Worm (Caenorhabditis elegans) whole organism, L3 larva: ENCODE measurements around the gene F54H12.7.

ENCODE experiments used
- ama-1 ChIP-seq: fragments of 150-350 bp; optimal IDR thresholded peaks from 2 replicates; lab custom pipeline; 2018
- ceh-16 ChIP-seq: sonication (generic microtip); optimal IDR thresholded peaks from 2 replicates; lab custom pipeline; 2017; ENCODE audit warnings: missing biosample characterization, missing genetic modification characterization
- ceh-28 ChIP-seq: fragments of 150-350 bp; optimal IDR thresholded peaks from 2 replicates; lab custom pipeline; 2014; ENCODE audit warnings: missing biosample characterization, missing genetic modification reagents, missing genetic modification characterization
- ceh-9 ChIP-seq: sonication (generic microtip); optimal IDR thresholded peaks from 2 replicates; lab custom pipeline; 2018; ENCODE audit warnings: missing biosample characterization, missing genetic modification characterization
- egl-27 ChIP-seq: sonication (generic microtip); optimal IDR thresholded peaks from 4 replicates; lab custom pipeline; 2017; ENCODE audit warnings: missing biosample characterization, missing genetic modification reagents, missing genetic modification characterization
- egl-5 ChIP-seq: fragments of 150-350 bp; optimal IDR thresholded peaks from 2 replicates; lab custom pipeline; 2017; ENCODE audit warnings: missing biosample characterization, missing genetic modification reagents, missing genetic modification characterization, inconsistent platforms
- elt-1 ChIP-seq: fragments of 150-350 bp; optimal IDR thresholded peaks from 2 replicates; lab custom pipeline; 2014; ENCODE audit warnings: missing biosample characterization, missing genetic modification characterization
- elt-2 ChIP-seq: sonication (generic microtip); optimal IDR thresholded peaks from 2 replicates; lab custom pipeline; 2016; ENCODE audit warnings: missing genetic modification reagents, mild to moderate bottlenecking, missing genetic modification characterization, missing compliant biosample characterization
- eor-1 ChIP-seq, 2 experiments: fragments of 150-350 bp; optimal IDR thresholded peaks; 2 replicates each; lab custom pipeline; 2014 to 2018; ENCODE audit warnings: missing biosample characterization in 2 of 2, missing genetic modification characterization in 2 of 2
- fkh-10 ChIP-seq: sonication (generic microtip); optimal IDR thresholded peaks from 2 replicates; lab custom pipeline; 2017; ENCODE audit warnings: missing biosample characterization, missing genetic modification reagents, missing genetic modification characterization
- fos-1 ChIP-seq: fragments of 150-350 bp; optimal IDR thresholded peaks from 2 replicates; lab custom pipeline; 2014; ENCODE audit warnings: missing biosample characterization, missing genetic modification characterization
- hmg-11 ChIP-seq: sonication (generic microtip); optimal IDR thresholded peaks from 2 replicates; lab custom pipeline; 2016; ENCODE audit warnings: missing genetic modification characterization, missing compliant biosample characterization
- jun-1 ChIP-seq: fragments of 150-350 bp; optimal IDR thresholded peaks from 2 replicates; lab custom pipeline; 2014; ENCODE audit warnings: missing biosample characterization, missing genetic modification reagents, missing genetic modification characterization
- lin-15B ChIP-seq: fragments of 150-350 bp; optimal IDR thresholded peaks from 2 replicates; lab custom pipeline; 2014; ENCODE audit warnings: missing biosample characterization, missing genetic modification characterization
- lin-39 ChIP-seq: fragments of 150-350 bp; optimal IDR thresholded peaks from 2 replicates; lab custom pipeline; 2018; ENCODE audit warnings: missing biosample characterization, missing genetic modification reagents, missing genetic modification characterization
- lsy-12 ChIP-seq: sonication (generic microtip); optimal IDR thresholded peaks from 2 replicates; lab custom pipeline; 2016; ENCODE audit warnings: mild to moderate bottlenecking, missing genetic modification characterization, missing compliant biosample characterization
- mdl-1 ChIP-seq: fragments of 150-350 bp; optimal IDR thresholded peaks from 2 replicates; lab custom pipeline; 2014; ENCODE audit warnings: missing biosample characterization, missing genetic modification characterization
- mml-1 ChIP-seq: fragments of 150-350 bp; sonication (generic microtip); optimal IDR thresholded peaks from 3 replicates; lab custom pipeline; 2014; ENCODE audit warnings: missing biosample characterization, missing genetic modification characterization
- nfya-1 ChIP-seq: sonication (generic microtip); optimal IDR thresholded peaks from 2 replicates; lab custom pipeline; 2017; ENCODE audit warnings: missing genetic modification characterization, mild to moderate bottlenecking, missing compliant biosample characterization, antibody characterized with exemption, moderate library complexity; ENCODE audit not compliant: insufficient read depth
- nhr-11 ChIP-seq: fragments of 150-350 bp; optimal IDR thresholded peaks from 2 replicates; lab custom pipeline; 2014; ENCODE audit warnings: missing biosample characterization, missing genetic modification characterization
- nhr-23 ChIP-seq: fragments of 150-350 bp; optimal IDR thresholded peaks from 2 replicates; lab custom pipeline; 2014; ENCODE audit warnings: missing biosample characterization, missing genetic modification reagents, missing genetic modification characterization
- nhr-25 ChIP-seq: sonication (generic microtip); optimal IDR thresholded peaks from 2 replicates; lab custom pipeline; 2017; ENCODE audit warnings: missing biosample characterization, missing genetic modification characterization
- nhr-43 ChIP-seq: sonication (generic microtip); optimal IDR thresholded peaks from 2 replicates; lab custom pipeline; 2016; ENCODE audit warnings: mild to moderate bottlenecking, missing genetic modification characterization, missing compliant biosample characterization; ENCODE audit not compliant: poor library complexity, severe bottlenecking
- nhr-67 ChIP-seq: fragments of 150-350 bp; optimal IDR thresholded peaks from 2 replicates; lab custom pipeline; 2014; ENCODE audit warnings: missing biosample characterization, missing genetic modification characterization
- nhr-76 ChIP-seq: fragments of 150-350 bp; sonication (generic microtip); optimal IDR thresholded peaks from 5 replicates; lab custom pipeline; 2014; ENCODE audit warnings: missing biosample characterization, missing genetic modification characterization
- nhr-77 ChIP-seq: fragments of 150-350 bp; optimal IDR thresholded peaks from 2 replicates; lab custom pipeline; 2014; ENCODE audit warnings: missing biosample characterization, missing genetic modification characterization
- pha-4 ChIP-seq: fragments of 150-350 bp; optimal IDR thresholded peaks from 2 replicates; lab custom pipeline; 2014; ENCODE audit warnings: missing biosample characterization, missing genetic modification reagents, missing genetic modification characterization
- pqm-1 ChIP-seq: fragments of 150-350 bp; optimal IDR thresholded peaks from 2 replicates; lab custom pipeline; 2017; ENCODE audit warnings: missing biosample characterization, missing genetic modification characterization, inconsistent platforms
- skn-1 ChIP-seq: fragments of 150-350 bp; optimal IDR thresholded peaks from 2 replicates; lab custom pipeline; 2014; ENCODE audit warnings: missing biosample characterization, missing genetic modification characterization
- snpc-4 ChIP-seq: fragments of 150-350 bp; optimal IDR thresholded peaks from 2 replicates; lab custom pipeline; 2014; ENCODE audit warnings: missing biosample characterization, missing genetic modification characterization
- unc-39 ChIP-seq: sonication (generic microtip); optimal IDR thresholded peaks from 4 replicates; lab custom pipeline; 2017; ENCODE audit warnings: missing biosample characterization, missing genetic modification characterization
- unc-62 ChIP-seq: fragments of 150-350 bp; sonication (generic microtip); optimal IDR thresholded peaks from 4 replicates; lab custom pipeline; 2014; ENCODE audit warnings: missing biosample characterization, missing genetic modification reagents, missing genetic modification characterization
- zag-1 ChIP-seq: fragments of 150-350 bp; optimal IDR thresholded peaks from 2 replicates; lab custom pipeline; 2014; ENCODE audit warnings: missing biosample characterization, missing genetic modification characterization
- ztf-11 ChIP-seq: fragments of 150-350 bp; optimal IDR thresholded peaks from 2 replicates; lab custom pipeline; 2014; ENCODE audit warnings: missing biosample characterization, missing genetic modification characterization

Gene F54H12.7

DNA sequence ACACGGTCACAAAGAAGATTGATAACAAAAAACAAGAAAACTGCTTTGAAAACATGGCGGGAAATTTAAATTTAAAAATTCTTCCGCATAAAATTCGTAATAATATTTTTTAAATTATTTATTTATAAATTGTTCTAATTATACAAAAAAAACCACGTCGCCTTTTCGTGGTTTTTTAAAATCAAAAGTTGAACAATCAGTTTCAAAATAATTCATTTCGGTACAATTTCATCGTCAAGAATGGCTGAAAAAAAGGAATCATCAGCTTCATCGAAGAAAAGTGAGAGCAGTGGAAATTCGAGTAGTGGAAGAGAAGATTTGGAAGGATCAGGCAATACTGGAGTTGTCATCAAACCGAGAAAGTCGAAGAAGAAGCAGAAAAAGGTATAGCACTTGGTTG lies at the start of gene F54H12.7, which contains the start of gene F54H12.8:
TSS of gene F54H12.7 (plus strand) at position 229 of the 400 bp plus-strand sequence.
TSS of gene F54H12.8 (minus strand) at position 101 of the 400 bp plus-strand sequence.
- TF ChIP-seq mml-1 (tag; lab: Kevin White, UChicago) (no peak), jun-1 (no peak), elt-2 (tag; lab: Kevin White, UChicago) (no peak), ceh-16 (tag; lab: Kevin White, UChicago) (no peak), nhr-23 (no peak), zag-1 (no peak), nfya-1 (tag; lab: Kevin White, UChicago) (no peak), fkh-10 (GFP tag; lab: Kevin White, UChicago) (no peak)

ce11 chrIII:7919823-7920222 lies 49.3 kb upstream of the F54H12.7 start, which contains the start of gene C29E4.14:
TSS of gene C29E4.14 (plus strand) at chrIII:7920123.
- TF ChIP-seq pha-4 (tag; lab: Kevin White, UChicago) (no peak), zag-1 (no peak), skn-1 (tag; lab: Kevin White, UChicago) (no peak), nfya-1 (tag; lab: Kevin White, UChicago) (no peak), unc-62 (GFP tag; lab: Kevin White, UChicago) (no peak), ceh-16 (tag; lab: Kevin White, UChicago) (no peak), nhr-43 (tag; lab: Kevin White, UChicago) (no peak), mml-1 (tag; lab: Kevin White, UChicago) (no peak), lin-15B (tag; lab: Kevin White, UChicago) (no peak), elt-2 (tag; lab: Kevin White, UChicago) (no peak)

DNA sequence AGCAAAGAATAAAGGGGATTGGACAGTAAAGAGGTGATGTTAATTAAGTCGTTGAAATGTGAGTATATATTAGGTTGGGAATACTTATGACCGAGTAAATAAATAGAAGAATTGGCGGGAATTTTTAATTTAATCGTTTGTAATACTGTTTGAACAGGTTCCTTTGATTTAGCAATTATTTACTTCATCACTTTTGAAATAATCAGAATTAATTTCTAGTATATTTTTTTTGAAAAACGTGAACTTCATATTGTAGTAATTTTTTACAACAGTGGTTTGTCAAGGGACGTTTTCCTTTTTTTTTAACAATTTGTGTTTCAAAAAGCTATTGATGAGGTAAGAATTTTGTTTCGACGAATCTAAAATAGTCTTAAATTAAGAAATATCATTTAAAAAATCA lies 46.9 kb upstream of the F54H12.7 start, which contains the start of gene C29E4.17:
TSS of gene C29E4.17 (plus strand) at position 301 of the 400 bp plus-strand sequence.
- no peak for TF ChIP-seq nhr-67 (tag; lab: Kevin White, UChicago)
- no peak for TF ChIP-seq ama-1
- no peak for TF ChIP-seq lin-39
- TF ChIP-seq egl-5 (tag; lab: Kevin White, UChicago): no peak
- no peak for TF ChIP-seq nhr-25 (tag; lab: Kevin White, UChicago)
- TF ChIP-seq fos-1: no peak
- TF ChIP-seq nhr-23: no peak
- no peak for TF ChIP-seq ztf-11 (tag; lab: Kevin White, UChicago)
- no peak for TF ChIP-seq nfya-1 (tag; lab: Kevin White, UChicago)
- no peak for TF ChIP-seq pqm-1 (tag; lab: Kevin White, UChicago)

- no peak for TF ChIP-seq nhr-77 (tag; lab: Kevin White, UChicago)
- TF ChIP-seq ama-1: no peak
- no peak for TF ChIP-seq hmg-11
- no peak for TF ChIP-seq nhr-11 (tag; lab: Kevin White, UChicago)
- TF ChIP-seq nhr-25 (tag; lab: Kevin White, UChicago): no peak
- TF ChIP-seq egl-27 (tag; lab: Kevin White, UChicago): no peak
- no peak for TF ChIP-seq pha-4 (tag; lab: Kevin White, UChicago)
- TF ChIP-seq ceh-9 (tag; lab: Kevin White, UChicago): no peak
- TF ChIP-seq mdl-1: no peak
- TF ChIP-seq unc-39: no peak
- TF ChIP-seq jun-1: no peak
- no peak for TF ChIP-seq eor-1 (tag; optimal IDR thresholded peaks at IDR 0.05; lab: Kevin White, UChicago)
- TF ChIP-seq elt-2 (tag; lab: Kevin White, UChicago): no peak
Observed at ce11 chrIII:7924821-7925220, 44.3 kb upstream of the F54H12.7 start, which contains the start of gene tag-250. TSS of gene tag-250 (minus strand) at chrIII:7924921.

DNA sequence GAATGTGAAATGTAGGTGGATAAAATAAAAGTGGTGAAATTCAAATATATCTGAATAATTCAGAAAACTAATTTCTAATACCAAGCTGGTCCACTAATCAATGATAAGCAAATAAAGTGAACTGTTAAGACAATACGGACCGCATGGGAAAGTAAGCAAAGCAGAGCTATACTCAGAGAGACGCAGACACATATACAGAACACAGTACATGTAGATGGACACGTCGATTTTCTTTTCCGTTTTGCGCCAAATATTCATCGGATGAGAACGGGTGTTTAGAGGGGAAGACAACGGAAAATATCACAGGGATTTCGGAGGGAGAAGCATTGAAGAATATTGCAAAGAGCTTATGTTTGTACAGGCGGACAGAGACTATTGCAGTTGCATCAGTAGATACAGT lies 43.2 kb upstream of the F54H12.7 start:
- TF ChIP-seq nhr-11 (tag; lab: Kevin White, UChicago) (no peak), snpc-4 (tag; lab: Kevin White, UChicago) (peak; percentile 3), pha-4 (tag; lab: Kevin White, UChicago) (peak; percentile 48)

DNA sequence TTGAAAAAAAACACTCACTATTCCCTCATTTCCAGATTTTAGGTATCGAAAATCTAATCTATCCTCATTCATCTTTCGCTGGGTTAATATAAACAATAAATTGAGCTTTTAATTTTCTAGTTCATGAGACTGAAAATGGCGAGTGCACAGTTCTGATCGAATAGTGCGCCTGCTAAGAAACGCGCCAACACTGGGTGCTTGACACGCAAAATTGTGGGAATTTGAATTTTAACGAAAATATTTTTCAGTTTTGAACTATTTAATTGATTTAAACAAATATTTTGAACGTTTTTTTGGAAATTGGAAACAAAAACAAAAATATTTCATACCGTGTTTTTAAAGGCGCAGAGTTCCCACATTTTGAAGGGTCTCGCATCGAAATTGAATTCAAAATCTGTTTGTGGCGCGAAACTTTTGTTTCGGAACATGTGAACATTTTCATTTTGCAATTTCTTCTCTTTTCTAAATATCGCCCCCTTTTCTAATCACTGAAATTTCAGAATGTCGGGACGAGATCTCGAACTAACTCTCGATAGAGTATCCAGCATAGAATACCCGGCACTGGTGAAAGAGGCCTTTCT lies 40.5 kb upstream of the F54H12.7 start, which contains the start of the genes C29E4.13 and npp-15:
TSS of gene C29E4.13 (minus strand) at position 169 of the 581 bp plus-strand sequence.
TSS of gene npp-15 (plus strand) at position 495 of the 581 bp plus-strand sequence.
- TF ChIP-seq ceh-28 (tag; lab: Kevin White, UChicago) (no peak), nhr-23 (peak; percentile 13), nhr-25 (tag; lab: Kevin White, UChicago) (peak; percentile 8), elt-2 (tag; lab: Kevin White, UChicago) (peak; percentile 19), pha-4 (tag; lab: Kevin White, UChicago) (peak; percentile 71), nfya-1 (tag; lab: Kevin White, UChicago) (no peak), lin-15B (tag; lab: Kevin White, UChicago) (peak; percentile 61), unc-62 (GFP tag; lab: Kevin White, UChicago) (no peak), nhr-76 (tag; lab: Kevin White, UChicago) (no peak), snpc-4 (tag; lab: Kevin White, UChicago) (peak; percentile 10), lsy-12 (tag; lab: Kevin White, UChicago) (no peak), elt-1 (tag; lab: Kevin White, UChicago) (no peak)
- TF ChIP-seq, all 47 proteins: peak for 6
